Fruit fly (Drosophila melanogaster) whole organism, wandering third instar larva: Measurements from ENCODE around the gene Tim17a1.

Source experiments
- HLH106 ChIP-seq: fragments of 200-800 bp; optimal IDR thresholded peaks from 3 replicates; lab custom pipeline; 2019; ENCODE audit warnings: missing biosample characterization, mild to moderate bottlenecking, missing genetic modification characterization, moderate library complexity
- Hr78 ChIP-seq: fragments of >200 bp; optimal IDR thresholded peaks from 2 replicates; lab custom pipeline; 2017; ENCODE audit warnings: missing biosample characterization, missing genetic modification characterization
- dsf ChIP-seq: sonication (Bioruptor generic); optimal IDR thresholded peaks from 2 replicates; lab custom pipeline; 2016; ENCODE audit warnings: missing biosample characterization, missing genetic modification characterization, borderline replicate concordance
- h ChIP-seq: fragments of 200-800 bp; sonication (Bioruptor generic); optimal IDR thresholded peaks from 3 replicates; lab custom pipeline; 2016; ENCODE audit warnings: missing biosample characterization, mild to moderate bottlenecking, missing genetic modification characterization
- rgr ChIP-seq: fragments of 200-800 bp; sonication (Bioruptor generic); optimal IDR thresholded peaks from 3 replicates; lab custom pipeline; 2016; ENCODE audit warnings: missing biosample characterization, mild to moderate bottlenecking, missing genetic modification characterization

DNA sequence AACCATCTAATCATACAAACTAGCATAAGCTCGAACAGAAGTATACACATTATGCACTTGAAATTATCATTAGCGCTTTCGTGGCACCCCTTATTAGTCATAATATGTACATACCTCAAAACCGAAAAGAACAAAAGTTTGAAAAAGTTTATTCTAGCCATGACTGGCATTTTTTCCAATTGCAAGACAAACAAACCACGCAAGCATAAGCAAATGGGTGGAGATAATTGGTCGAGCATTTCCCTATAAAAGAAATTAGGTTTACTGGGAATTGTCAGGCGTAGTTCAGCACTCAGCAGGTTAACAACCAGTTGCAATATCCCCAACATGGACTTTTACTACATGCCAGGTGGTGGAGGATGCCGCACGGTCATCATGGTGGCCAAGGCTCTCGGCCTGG lies 7.2 kb upstream of the Tim17a1 start, which contains the start of gene GstD2:
- no peak for TF ChIP-seq h (GFP tag; lab: Kevin White, UChicago)
- TF ChIP-seq HLH106 (tag; lab: Kevin White, UChicago): no peak
- no peak for TF ChIP-seq Hr78 (GFP tag; lab: Kevin White, UChicago)
- TF ChIP-seq rgr: no peak
- no peak for TF ChIP-seq dsf (GFP tag; lab: Kevin White, UChicago)
